Worm (Caenorhabditis elegans): Measurements from ENCODE around the gene unc-119.

unc-119 gene

ce11 chrIII:10902341-10902740, at the start of gene unc-119:
unc-119 (plus strand) TSS chrIII:10902641.
- no peak for TF ChIP-seq unc-62 (GFP tag; optimal IDR thresholded peaks at IDR 0.05)

DNA sequence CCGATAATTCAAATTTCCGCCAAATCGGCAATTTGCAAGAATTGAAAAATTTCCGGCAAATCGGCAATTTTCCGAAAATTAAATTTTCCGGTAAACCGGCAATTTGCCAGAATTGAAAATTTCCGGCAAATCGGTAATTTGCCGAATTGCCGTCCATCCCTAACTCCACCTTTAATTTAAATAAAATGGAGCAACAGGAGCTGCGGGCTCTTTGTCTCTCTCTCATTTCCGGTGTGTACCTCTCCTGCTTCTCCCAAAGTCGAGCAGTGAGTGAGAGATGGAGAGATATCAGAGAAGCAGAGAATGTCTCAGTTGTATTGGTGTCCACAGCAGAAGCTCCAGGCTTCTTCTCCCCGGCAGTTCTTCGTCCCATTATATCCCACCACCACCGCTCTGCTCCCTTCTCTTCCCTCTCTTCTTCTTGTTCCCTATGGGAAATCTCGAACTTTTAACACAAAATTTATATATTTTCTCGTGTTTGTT, 47.0 kb upstream of the unc-119 start, which contains the start of gene Y39A1C.1:
Gene Y39A1C.1, plus strand, starts transcription at position 51 of the 483 bp plus-strand sequence.
- TF ChIP-seq unc-62 (GFP tag; optimal IDR thresholded peaks at IDR 0.05) = no peak

- no peak for TF ChIP-seq unc-62 (GFP tag; optimal IDR thresholded peaks at IDR 0.05)
Observed at ce11 chrIII:10856830-10857229, 45.6 kb upstream of the unc-119 start.

ce11 chrIII:10857984-10858383, 44.5 kb upstream of the unc-119 start, which contains the start of gene oxi-1:
oxi-1 (plus strand) TSS chrIII:10858284.
- TF ChIP-seq unc-62 (GFP tag; optimal IDR thresholded peaks at IDR 0.05) = no peak

- no peak for TF ChIP-seq unc-62 (GFP tag; optimal IDR thresholded peaks at IDR 0.05)
Observed at ce11 chrIII:10861375-10861774, 41.1 kb upstream of the unc-119 start.

- no peak for TF ChIP-seq unc-62 (GFP tag; optimal IDR thresholded peaks at IDR 0.05)
Observed at ce11 chrIII:10867086-10867485, 35.4 kb upstream of the unc-119 start.

DNA sequence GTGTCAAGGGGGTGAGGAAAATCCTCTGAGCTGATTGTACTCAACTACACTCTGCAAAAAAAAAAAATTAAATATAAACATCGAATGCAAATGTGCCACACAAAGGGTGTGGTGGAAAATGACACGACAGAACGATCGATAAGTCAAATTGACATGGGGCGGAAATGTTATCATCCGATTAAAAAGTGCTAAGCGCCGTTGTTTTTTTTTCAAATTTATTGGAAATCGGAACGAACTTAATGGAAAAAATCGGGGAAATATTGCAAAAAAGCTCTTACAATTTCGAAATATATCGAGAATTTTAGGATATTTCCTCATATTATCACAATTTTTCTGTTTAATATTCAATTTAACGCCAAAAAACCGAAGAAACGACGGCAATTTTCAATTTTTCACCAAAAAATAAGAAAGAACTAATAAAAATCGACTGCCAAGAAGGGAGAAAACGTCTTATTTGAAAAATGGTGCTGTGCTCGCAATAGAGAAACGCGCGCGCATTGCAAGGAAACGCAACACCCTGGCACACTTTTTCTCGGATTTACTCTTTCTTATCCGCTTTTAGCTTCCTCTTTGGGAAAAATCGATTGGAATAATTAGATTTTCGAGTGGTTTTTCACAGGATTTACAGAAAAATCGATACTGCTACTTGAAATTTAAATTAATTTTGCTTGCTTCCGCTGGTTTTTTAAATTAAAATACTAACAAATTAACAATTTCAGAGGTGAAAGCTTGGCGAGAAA, 33.6 kb upstream of the unc-119 start, which contains the start of the genes cey-4 and vps-50:
Gene cey-4, minus strand, starts transcription at position 51 of the 740 bp plus-strand sequence.
Gene vps-50, plus strand, starts transcription at position 541 of the 740 bp plus-strand sequence.
- no peak for TF ChIP-seq unc-62 (GFP tag; optimal IDR thresholded peaks at IDR 0.05)

DNA sequence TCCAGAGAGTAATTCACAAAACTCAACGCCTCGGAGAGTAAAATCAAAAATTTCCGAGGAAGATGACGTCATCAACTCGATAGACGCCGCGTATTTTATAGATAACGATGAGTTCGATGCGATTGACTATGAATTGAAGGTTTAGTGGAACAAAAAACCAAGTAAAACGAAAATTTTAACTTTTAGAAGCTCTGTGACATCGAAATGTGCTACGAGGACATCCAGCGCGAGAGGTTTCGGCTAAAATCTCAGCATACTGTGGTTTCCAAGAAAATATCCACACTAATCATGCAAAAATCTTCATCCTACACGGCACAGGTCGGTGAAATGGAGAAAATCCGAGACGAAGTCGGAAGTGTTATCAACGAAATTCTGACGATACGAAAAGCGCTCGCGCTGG, 32.8 kb upstream of the unc-119 start:
- TF ChIP-seq unc-62 (GFP tag; optimal IDR thresholded peaks at IDR 0.05) = no peak

- no peak for TF ChIP-seq unc-62 (GFP tag; optimal IDR thresholded peaks at IDR 0.05)
Observed at ce11 chrIII:10870161-10870560, 32.3 kb upstream of the unc-119 start.

ce11 chrIII:10870814-10871213, 31.6 kb upstream of the unc-119 start:
- no peak for TF ChIP-seq unc-62 (GFP tag; optimal IDR thresholded peaks at IDR 0.05)

DNA sequence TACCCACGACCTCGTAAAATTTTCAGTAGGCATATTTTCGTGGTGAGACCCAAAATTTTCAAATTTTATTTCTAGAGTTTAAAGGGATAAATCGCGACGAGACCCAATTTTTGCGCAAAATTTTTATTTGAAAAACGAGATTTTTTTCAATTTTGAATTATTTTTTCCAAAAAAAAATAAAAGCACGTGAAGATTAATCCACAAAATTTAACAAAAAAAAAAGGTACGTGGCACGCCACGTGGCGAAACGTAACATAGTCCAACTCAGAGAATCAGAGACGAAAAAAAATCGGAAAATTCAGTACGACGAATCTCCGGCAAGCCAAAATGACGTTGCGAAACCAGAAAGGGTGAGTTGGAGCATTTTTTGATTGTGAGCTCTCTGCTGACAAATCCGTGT, 27.3 kb upstream of the unc-119 start, which contains the start of gene C44B9.2:
Gene C44B9.2, plus strand, starts transcription at position 301 of the 400 bp plus-strand sequence.
- TF ChIP-seq unc-62 (GFP tag; optimal IDR thresholded peaks at IDR 0.05) = no peak

- no peak for TF ChIP-seq unc-62 (GFP tag; optimal IDR thresholded peaks at IDR 0.05)
Observed at ce11 chrIII:10877542-10877941, 24.9 kb upstream of the unc-119 start.

DNA sequence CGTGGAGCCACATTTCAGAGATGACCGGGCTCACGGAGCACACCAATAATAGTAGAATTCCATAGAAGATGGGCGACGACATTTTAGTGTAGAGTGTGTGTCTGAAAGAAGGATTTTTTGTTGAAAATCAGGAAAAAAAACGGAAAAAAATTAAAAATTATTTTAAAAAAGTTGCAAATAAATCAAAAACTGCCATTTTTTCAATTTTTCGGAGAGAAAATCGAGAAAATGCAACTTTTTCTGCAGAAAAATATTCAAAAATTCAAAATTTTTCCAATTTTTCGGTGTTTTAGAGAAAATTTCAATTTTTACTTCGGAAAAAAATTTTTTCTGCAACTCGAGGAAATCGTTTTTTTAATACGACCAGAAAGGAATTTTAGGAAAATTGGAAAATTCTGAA, 22.4 kb upstream of the unc-119 start, which contains the start of gene C44B9.3:
Gene C44B9.3, minus strand, starts transcription at position 101 of the 400 bp plus-strand sequence.
- no peak for TF ChIP-seq unc-62 (GFP tag; optimal IDR thresholded peaks at IDR 0.05)

- TF ChIP-seq unc-62 (GFP tag; optimal IDR thresholded peaks at IDR 0.05) = no peak
Observed at ce11 chrIII:10881462-10881861, 21.0 kb upstream of the unc-119 start, which contains the start of gene athp-1. athp-1 (plus strand) TSS chrIII:10881766.

ce11 chrIII:10881996-10882395, 20.4 kb upstream of the unc-119 start:
- TF ChIP-seq unc-62 (GFP tag; optimal IDR thresholded peaks at IDR 0.05) = no peak

DNA sequence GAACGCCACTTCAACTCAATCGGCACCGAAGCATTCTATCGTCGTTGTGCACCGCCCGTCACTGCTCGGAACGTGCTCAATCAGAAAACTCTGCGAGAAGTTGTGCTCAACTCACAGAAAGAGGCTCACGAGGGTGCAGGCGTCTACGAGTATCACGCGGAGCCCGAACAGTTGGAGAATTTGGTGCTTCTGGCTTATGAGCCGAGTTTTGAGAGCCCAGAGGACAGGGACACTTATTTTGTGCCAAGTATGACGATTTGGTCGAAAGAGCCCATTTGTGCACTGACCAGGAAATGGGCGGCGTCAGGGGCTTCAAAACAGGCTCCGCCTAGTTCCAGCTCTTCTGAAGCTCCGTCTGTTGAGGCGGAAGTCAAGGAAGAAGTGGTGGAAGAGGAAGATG, 13.6 kb upstream of the unc-119 start:
- TF ChIP-seq unc-62 (GFP tag; optimal IDR thresholded peaks at IDR 0.05) = no peak

ce11 chrIII:10894220-10894619, 8.2 kb upstream of the unc-119 start, which contains the start of gene fbxb-87:
fbxb-87 (plus strand) TSS chrIII:10894520.
- no peak for TF ChIP-seq unc-62 (GFP tag; optimal IDR thresholded peaks at IDR 0.05)

Measured in whole organism, dauer.